Fruit fly (Drosophila melanogaster): Measurements from ENCODE around the gene CG3225.

CG3225 gene

DNA sequence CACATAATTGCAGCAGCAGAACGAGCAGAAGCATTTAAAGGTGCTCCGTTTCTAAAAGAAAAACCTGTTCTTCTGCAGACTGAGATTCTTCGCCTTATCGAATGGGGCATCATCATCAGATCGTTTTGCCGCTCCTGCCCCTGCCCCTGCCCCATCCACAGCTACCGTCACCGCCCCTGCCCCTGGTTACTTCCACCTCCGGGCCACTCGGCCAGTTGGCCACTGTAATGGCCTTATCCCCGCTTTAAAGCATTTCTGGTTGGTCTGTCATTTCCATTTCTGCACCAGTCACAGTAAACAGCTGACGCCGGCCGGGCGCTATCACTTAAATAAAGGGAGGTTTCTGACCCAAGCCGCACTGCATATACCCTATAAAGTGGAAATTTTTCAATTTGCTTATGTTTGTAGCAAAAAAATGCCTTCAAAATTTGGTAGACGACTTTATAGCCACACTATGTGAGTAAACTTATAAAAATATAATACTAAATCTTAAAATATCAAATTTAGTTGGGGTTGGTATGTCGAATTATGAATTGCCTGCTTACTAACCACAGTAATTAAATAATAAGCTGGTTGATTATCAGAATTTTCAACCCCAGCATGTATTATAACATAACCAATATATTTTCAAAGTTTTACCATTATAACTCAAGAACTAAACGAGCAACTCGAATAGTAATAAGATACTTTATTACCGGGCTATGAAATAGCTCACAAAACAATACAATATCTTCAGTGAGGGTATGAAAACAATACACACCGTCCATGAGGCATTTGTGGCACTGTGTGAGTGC, 7.2 kb downstream of the CG3225 start:
- TF ChIP-seq D1 (tag; optimal IDR thresholded peaks at IDR 0.05) (no peak), Snoo (tag; optimal IDR thresholded peaks at IDR 0.05) (peak; percentile 67), CG8159 (tag; optimal IDR thresholded peaks at IDR 0.05) (peak; percentile 81), EcR (GFP tag; optimal IDR thresholded peaks at IDR 0.05) (peak; percentile 61), CG13204 (GFP tag; optimal IDR thresholded peaks at IDR 0.05) (peak; percentile 44), CG4496 (GFP tag; IDR thresholded peaks at IDR 0.05) (0 out of 3 replicates have a peak, but pooled peaks have one; percentile 14), CG32121 (GFP tag; IDR thresholded peaks at IDR 0.05) (no peak), CG14655 (GFP tag; optimal IDR thresholded peaks at IDR 0.05) (peak; percentile 80), CG34367 (tag; optimal IDR thresholded peaks at IDR 0.05) (peak; percentile 6), CG9948 (tag; optimal IDR thresholded peaks at IDR 0.05) (peak; percentile 56), CG15710 (tag; optimal IDR thresholded peaks at IDR 0.05) (peak; percentile 58), rn (GFP tag; IDR thresholded peaks at IDR 0.05) (no peak), Pif1A (GFP tag; optimal IDR thresholded peaks at IDR 0.05) (peak; percentile 55), fd96Ca (GFP tag; IDR thresholded peaks at IDR 0.05) (no peak), CG8301 (tag; optimal IDR thresholded peaks at IDR 0.05) (peak; percentile 62), Pif1B (GFP tag; optimal IDR thresholded peaks at IDR 0.05) (peak; percentile 54), gl (tag; optimal IDR thresholded peaks at IDR 0.05) (no peak), CG10348 (GFP tag; IDR thresholded peaks at IDR 0.05) (no peak), CG17806 (tag; optimal IDR thresholded peaks at IDR 0.05) (peak; percentile 10), Ets98B (GFP tag; IDR thresholded peaks at IDR 0.05) (0 out of 2 replicates have a peak, but pooled peaks have one; percentile 10), CG12605 (GFP tag; IDR thresholded peaks at IDR 0.05) (no peak)

DNA sequence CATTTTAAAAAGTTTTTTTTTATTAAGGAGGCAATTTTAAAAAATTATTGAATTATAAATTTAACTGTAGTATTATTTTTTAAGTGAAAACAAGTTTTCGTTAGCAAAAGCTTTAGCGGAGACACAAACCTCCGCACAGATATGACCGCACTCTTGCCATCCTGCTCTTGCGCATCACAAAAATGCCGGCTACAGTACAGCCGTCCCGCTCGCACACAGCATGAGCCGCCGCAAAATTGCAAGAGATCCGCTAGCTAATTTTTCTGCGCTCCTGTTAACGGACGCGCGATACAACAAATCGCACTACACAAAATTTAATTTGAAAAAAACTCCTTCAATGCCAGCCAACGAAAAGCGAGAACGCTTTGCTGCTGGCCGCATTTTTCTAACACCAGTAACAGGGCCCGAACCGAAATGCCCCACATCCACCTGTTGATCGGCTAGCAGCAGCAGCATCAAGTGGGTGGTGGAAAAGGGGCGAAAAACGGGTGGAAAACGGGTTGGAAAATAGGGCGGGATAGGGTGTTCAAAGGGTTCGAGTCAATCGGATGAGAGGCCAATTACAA, 7.9 kb downstream of the CG3225 start:
- TF ChIP-seq Ets98B (GFP tag; IDR thresholded peaks at IDR 0.05), result peak; percentile 64
- peak; percentile 88 for TF ChIP-seq CG12605 (GFP tag; IDR thresholded peaks at IDR 0.05)
- TF ChIP-seq CG4496 (GFP tag; IDR thresholded peaks at IDR 0.05), result peak; percentile 66
- peak; percentile 43; the same call in 1 of the 3 replicates for TF ChIP-seq fd96Ca (GFP tag; IDR thresholded peaks at IDR 0.05)
- TF ChIP-seq Pif1A (GFP tag; optimal IDR thresholded peaks at IDR 0.05), result peak; percentile 9
- TF ChIP-seq CG32121 (GFP tag; IDR thresholded peaks at IDR 0.05), result peak; percentile 51; the same call in 1 of the 2 replicates
- peak; percentile 46 for TF ChIP-seq Pif1B (GFP tag; optimal IDR thresholded peaks at IDR 0.05)
- TF ChIP-seq CG9948 (tag; optimal IDR thresholded peaks at IDR 0.05), result no peak
- no peak for TF ChIP-seq rn (GFP tag; IDR thresholded peaks at IDR 0.05)
- no peak for TF ChIP-seq CG14655 (GFP tag; optimal IDR thresholded peaks at IDR 0.05)
- TF ChIP-seq D1 (tag; optimal IDR thresholded peaks at IDR 0.05), result peak; percentile 69
- TF ChIP-seq Snoo (tag; optimal IDR thresholded peaks at IDR 0.05), result peak; percentile 35
- peak; percentile 32 for TF ChIP-seq CG15710 (tag; optimal IDR thresholded peaks at IDR 0.05)
- peak; percentile 10 for TF ChIP-seq CG17806 (tag; optimal IDR thresholded peaks at IDR 0.05)

DNA sequence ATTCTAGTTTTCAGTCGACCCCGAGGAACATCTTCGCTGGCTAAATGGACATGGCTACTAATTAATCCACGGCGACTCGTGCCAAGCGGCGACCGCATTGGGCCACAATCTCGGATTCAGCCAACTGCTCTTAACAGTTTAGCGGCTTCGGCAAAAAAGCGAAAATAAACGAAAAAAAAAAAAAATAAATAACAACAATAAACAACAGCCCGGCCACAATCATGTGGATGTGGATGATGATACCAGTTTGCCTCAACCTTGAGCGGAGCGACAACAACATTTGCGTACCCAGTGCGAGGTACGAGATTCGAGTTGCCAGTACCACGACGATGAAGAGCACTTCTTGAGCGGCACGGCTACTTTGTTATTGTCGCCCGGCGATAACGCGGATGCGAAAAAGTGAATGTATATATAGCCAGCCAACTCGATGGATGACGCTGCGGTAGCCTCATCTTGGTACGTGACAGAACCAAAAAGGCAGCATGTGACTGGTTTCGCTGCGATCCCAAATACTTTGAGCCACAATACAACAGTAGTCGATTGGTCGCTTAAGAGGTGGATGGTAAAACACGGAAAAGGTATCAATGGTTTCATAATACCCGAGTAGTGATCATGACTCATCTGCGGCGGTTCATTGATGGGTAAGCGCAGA, 10.0 kb downstream of the CG3225 start:
- TF ChIP-seq CG13204 (GFP tag; optimal IDR thresholded peaks at IDR 0.05), result peak; percentile 67
- TF ChIP-seq EcR (GFP tag; optimal IDR thresholded peaks at IDR 0.05), result peak; percentile 63
- TF ChIP-seq Pif1B (GFP tag; optimal IDR thresholded peaks at IDR 0.05), result no peak

DNA sequence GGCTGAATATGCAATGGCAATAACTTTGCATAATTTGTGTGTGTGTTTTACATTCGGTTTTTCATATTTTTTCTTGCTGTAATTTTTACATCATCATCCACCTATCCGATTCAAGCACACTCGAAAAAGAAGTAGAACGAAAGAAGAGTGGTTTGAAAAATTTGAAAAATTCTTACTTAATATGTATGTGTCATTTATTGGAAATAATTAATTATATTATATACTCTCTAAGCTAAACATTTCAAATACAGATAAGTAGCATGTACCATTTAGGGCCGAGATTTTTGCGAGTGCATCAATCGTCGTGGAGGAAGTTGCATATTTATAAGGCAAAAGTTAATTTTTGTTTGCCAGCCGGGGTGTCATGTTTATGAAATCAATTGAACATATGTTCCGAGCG, 11.9 kb downstream of the CG3225 start:
- TF ChIP-seq CG8159 (tag; optimal IDR thresholded peaks at IDR 0.05) (peak; percentile 14), CG34367 (tag; optimal IDR thresholded peaks at IDR 0.05) (no peak), gl (tag; optimal IDR thresholded peaks at IDR 0.05) (no peak), CG17806 (tag; optimal IDR thresholded peaks at IDR 0.05) (peak; percentile 3), Pif1B (GFP tag; optimal IDR thresholded peaks at IDR 0.05) (no peak), CG14655 (GFP tag; optimal IDR thresholded peaks at IDR 0.05) (no peak), CG9948 (tag; optimal IDR thresholded peaks at IDR 0.05) (no peak)

DNA sequence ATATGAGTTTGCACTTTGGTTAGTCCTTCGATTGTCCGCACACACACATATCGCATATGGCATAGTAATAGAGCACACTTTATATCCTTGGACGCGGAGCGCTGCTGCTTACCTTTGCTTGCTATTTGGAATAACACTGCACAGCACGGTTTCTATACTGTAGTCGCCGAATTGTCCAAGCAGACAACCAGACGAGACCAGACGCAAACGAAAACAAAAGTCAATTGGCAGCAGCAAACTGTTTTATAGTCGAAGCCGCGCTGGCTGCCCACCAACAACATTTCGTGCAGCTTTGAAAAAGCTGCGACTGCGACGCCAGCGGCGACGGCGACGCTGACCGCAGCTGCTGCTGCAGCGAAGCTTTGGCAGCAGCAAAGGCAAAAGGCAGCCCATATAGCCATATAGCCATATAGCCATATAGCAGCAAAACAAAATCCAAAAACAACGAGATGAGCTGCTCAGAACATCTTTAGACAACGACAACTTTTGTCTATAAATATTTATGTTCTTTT, 16.3 kb downstream of the CG3225 start, which contains the start of gene slf:
TSS of gene slf (minus strand) at position 219 of the 512 bp plus-strand sequence.
- no peak for TF ChIP-seq gl (tag; optimal IDR thresholded peaks at IDR 0.05)
- no peak for TF ChIP-seq CG12605 (GFP tag; IDR thresholded peaks at IDR 0.05)
- 0 out of 2 replicates have a peak, but pooled peaks have one; percentile 23 for TF ChIP-seq Ets98B (GFP tag; IDR thresholded peaks at IDR 0.05)
- TF ChIP-seq Snoo (tag; optimal IDR thresholded peaks at IDR 0.05), result no peak
- TF ChIP-seq rn (GFP tag; IDR thresholded peaks at IDR 0.05), result no peak

DNA sequence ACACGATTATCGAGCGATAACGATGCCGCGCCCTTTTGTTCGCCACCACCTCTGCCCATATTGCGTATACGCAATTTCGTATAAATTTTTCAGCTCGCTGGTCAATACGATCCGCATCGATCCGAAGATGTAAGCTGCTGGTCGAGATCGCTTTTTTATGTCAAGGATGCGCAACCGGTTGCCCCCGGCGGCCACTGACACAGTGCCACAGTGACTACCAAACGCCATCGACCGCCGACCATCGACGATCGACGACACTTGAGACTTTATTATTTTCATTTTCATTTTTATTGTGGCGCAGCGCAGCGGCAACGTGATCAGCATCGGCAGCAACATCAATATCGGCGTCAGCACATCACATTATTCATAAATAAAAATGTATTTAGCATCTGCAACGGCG, 18.0 kb downstream of the CG3225 start:
- TF ChIP-seq CG15710 (tag; optimal IDR thresholded peaks at IDR 0.05) (no peak), EcR (GFP tag; optimal IDR thresholded peaks at IDR 0.05) (peak; percentile 95)
